Fruit fly (Drosophila melanogaster) whole organism, prepupa: ENCODE results near the gene CG11670.

ENCODE experiments used
- Eip78C ChIP-seq: fragments of 200-800 bp; sonication (Bioruptor generic); peaks from one replicate; lab custom pipeline; 2016; ENCODE audit warnings: missing biosample characterization, missing genetic modification characterization
- net ChIP-seq: fragments of 200-800 bp; sonication (Bioruptor generic); optimal IDR thresholded peaks from 3 replicates; lab custom pipeline; 2016; ENCODE audit warnings: missing biosample characterization, missing genetic modification characterization

DNA sequence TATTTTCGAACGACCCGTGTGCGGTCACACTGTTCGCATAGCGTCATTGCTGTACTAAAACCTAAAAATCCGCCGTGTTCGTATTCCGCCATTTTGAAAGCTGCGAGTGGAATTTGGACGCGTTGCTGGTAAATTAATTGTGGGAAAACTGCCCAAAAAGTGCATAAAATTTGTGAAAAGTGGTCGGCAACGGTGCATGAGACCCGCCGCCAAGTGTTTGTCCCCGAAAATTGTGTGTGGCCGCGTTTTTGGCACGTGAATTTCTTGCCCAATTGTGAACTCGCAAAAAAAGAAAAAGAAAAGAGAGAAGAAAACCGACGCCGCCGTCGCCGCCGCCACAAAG, 30.3 kb upstream of the CG11670 start, which contains the start of gene CtBP:
- no peak for TF ChIP-seq Eip78C
- TF ChIP-seq net (GFP tag; lab: Kevin White, UChicago), result no peak
